Worm (Caenorhabditis elegans): ENCODE measurements around the gene rib-2.
"Not testable (repeated sequence)": the region's sequence is repeated elsewhere in the genome, so short reads cannot be mapped to it uniquely, and the experiment has no call there.

rib-2 gene

DNA sequence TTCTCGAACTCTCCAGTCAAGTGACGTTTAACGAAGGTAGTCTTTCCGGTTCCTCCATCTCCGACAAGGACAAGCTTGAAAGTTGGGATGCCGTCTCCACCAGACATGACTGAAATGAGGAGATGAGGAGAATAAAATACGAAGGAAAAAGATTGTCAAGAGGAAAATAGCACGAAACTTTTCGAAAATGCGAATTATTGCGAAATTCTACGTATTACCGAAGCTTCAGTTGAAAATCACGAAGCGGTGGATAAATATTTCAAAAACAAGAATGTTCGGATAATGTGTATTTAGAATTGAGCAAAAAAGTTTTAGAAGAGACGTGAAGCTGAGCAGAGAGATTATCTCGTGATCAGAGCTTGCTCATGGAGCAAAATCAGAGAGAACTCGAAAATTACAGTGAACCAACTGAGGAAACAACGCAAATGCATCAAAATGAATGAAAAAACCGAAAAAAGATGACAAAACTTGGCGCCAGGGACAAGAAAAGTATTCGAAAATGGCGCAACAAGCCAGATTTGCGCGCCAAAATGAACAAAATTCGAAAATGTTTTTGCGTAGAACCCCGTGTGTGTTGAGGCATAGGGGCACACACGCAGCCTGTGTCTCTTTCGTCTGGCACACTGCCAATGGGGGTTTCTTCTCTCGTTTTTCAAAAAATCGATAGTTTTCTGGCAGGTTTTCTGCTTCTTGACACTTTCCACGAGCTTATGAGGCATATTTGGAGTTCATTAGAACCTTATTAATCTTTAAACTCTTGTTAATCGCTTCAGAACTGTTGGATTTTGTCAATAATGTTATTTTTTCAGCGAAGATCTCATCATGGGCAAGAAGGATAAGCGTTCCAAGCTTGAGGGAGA, 5.2 kb downstream of the rib-2 start, which contains the start of the genes ran-1 and dkc-1 (continued):
- no peak for TF ChIP-seq aha-1 (tag; optimal IDR thresholded peaks at IDR 0.05)
- no peak for TF ChIP-seq unc-98 (GFP tag; IDR thresholded peaks at IDR 0.05)
- TF ChIP-seq mdl-1 (tag; optimal IDR thresholded peaks at IDR 0.05): peak in 1 of 2 experiments; percentile 53
- TF ChIP-seq ama-1 (optimal IDR thresholded peaks at IDR 0.05): no peak
- TF ChIP-seq nhr-71 (tag; optimal IDR thresholded peaks at IDR 0.05): peak; percentile 64
- TF ChIP-seq pax-3 (tag; optimal IDR thresholded peaks at IDR 0.05): no peak
- TF ChIP-seq dpl-1 (GFP tag; optimal IDR thresholded peaks at IDR 0.05): peak; percentile 84 to 89 (median 84)
- peak; percentile 59 for TF ChIP-seq nhr-77 (tag; optimal IDR thresholded peaks at IDR 0.05)
- peak; percentile 77 for TF ChIP-seq zip-4 (GFP tag; optimal IDR thresholded peaks at IDR 0.05)
- TF ChIP-seq elt-3 (tag; optimal IDR thresholded peaks at IDR 0.05): peak in 2 of 6 experiments; percentile 5 to 52
- TF ChIP-seq lsy-2 (tag; optimal IDR thresholded peaks at IDR 0.05): peak; percentile 71 to 85
- peak; percentile 72 for TF ChIP-seq mep-1 (tag; optimal IDR thresholded peaks at IDR 0.05)
- no peak for TF ChIP-seq alr-1 (tag; optimal IDR thresholded peaks at IDR 0.05; ENCODE audit: borderline replicate concordance)
- no peak for TF ChIP-seq blmp-1 (tag; optimal IDR thresholded peaks at IDR 0.05)
- no peak for TF ChIP-seq ztf-11 (tag; optimal IDR thresholded peaks at IDR 0.05)
- TF ChIP-seq rnt-1 (tag; optimal IDR thresholded peaks at IDR 0.05): peak; percentile 46
- TF ChIP-seq Y116A8C.19 (tag; optimal IDR thresholded peaks at IDR 0.05; ENCODE audit: borderline replicate concordance): no peak
- peak; percentile 56 for TF ChIP-seq swsn-7 (tag; optimal IDR thresholded peaks at IDR 0.05)
- no peak for TF ChIP-seq egl-27 (tag; optimal IDR thresholded peaks at IDR 0.05)
- peak; percentile 67 for TF ChIP-seq lin-15B (tag; optimal IDR thresholded peaks at IDR 0.05)
- no peak for TF ChIP-seq elt-2 (tag; optimal IDR thresholded peaks at IDR 0.05)
- TF ChIP-seq unc-86 (tag; optimal IDR thresholded peaks at IDR 0.05): no peak
- TF ChIP-seq mab-9 (GFP tag; IDR thresholded peaks at IDR 0.05): no peak
- no peak for TF ChIP-seq vab-15 (tag; optimal IDR thresholded peaks at IDR 0.05)
- no peak for TF ChIP-seq nhr-12 (tag; optimal IDR thresholded peaks at IDR 0.05)
- no peak for TF ChIP-seq zag-1 (tag; optimal IDR thresholded peaks at IDR 0.05)
- TF ChIP-seq pqm-1 (tag; optimal IDR thresholded peaks at IDR 0.05): no peak
- no peak for TF ChIP-seq mef-2 (tag; optimal IDR thresholded peaks at IDR 0.05)
- TF ChIP-seq F16B12.6 (tag; optimal IDR thresholded peaks at IDR 0.05): peak; percentile 63
- no peak for TF ChIP-seq ets-5 (GFP tag; IDR thresholded peaks at IDR 0.05)
- peak; percentile 88 to 91 for TF ChIP-seq lin-35 (GFP tag; optimal IDR thresholded peaks at IDR 0.05)
- no peak for TF ChIP-seq C34B4.2 (tag; optimal IDR thresholded peaks at IDR 0.05)
- TF ChIP-seq ceh-63 (GFP tag; optimal IDR thresholded peaks at IDR 0.05): no peak

DNA sequence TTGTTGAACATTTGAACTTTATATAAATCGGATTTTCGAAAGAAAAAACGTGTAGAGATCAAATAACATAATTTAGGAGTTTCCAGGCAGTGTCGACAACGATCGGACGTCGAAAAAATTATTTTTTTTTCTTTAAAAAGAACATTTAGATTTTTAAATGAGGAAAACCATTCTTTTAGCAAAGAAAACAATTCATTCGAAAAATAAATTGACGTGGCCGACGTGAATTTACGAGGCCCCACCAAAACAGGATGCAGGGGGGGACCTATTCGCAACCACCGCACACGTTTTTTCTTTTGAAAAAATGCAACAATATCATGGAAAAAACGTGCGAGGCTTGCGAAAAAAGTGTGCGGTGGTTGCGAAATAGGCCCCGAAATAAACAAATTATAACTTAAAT, 7.4 kb downstream of the rib-2 start, which contains the start of gene enu-3.6:
TSS of gene enu-3.6 (plus strand) at position 392 of the 400 bp plus-strand sequence.
- TF ChIP-seq xbp-1, fos-1, nhr-77 (tag; optimal IDR thresholded peaks at IDR 0.05): not testable (repeated sequence)

DNA sequence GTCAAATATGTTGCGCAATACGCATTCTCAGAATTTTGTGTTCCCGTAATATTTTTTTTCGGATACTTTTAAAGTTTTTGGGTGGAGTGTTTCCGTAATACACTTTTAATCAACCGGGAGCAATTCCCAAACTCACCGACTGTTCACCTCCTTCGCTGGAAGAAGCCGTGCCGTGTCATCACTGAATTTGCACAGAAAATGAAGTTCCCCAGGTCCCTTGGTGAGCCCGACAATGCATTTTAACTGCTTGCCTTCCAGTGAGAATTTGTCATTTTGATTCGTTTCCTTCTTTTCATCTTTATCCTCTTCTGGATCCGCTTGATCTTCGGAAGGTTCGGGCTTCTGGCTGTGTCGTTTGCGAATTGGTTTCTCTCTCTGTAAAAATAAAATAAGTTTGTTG, 11.8 kb downstream of the rib-2 start:
- no peak for TF ChIP-seq alr-1 (tag; optimal IDR thresholded peaks at IDR 0.05; ENCODE audit: borderline replicate concordance)
- TF ChIP-seq unc-130 (tag; optimal IDR thresholded peaks at IDR 0.05): no peak
- no peak for TF ChIP-seq nhr-77 (tag; optimal IDR thresholded peaks at IDR 0.05)
- TF ChIP-seq irx-1 (tag; optimal IDR thresholded peaks at IDR 0.05): no peak
- no peak for TF ChIP-seq skn-1 (tag; optimal IDR thresholded peaks at IDR 0.05)
- TF ChIP-seq pqm-1 (tag; optimal IDR thresholded peaks at IDR 0.05): no peak
- TF ChIP-seq efl-1 (optimal IDR thresholded peaks at IDR 0.05): no peak
- peak in 1 of 2 experiments; percentile 95 for TF ChIP-seq efl-1 (GFP tag; optimal IDR thresholded peaks at IDR 0.05 in 1 of 2)
- no peak for TF ChIP-seq ceh-63 (GFP tag; optimal IDR thresholded peaks at IDR 0.05)

Data from whole organism, L1 larva.